Fruit fly (Drosophila melanogaster): Measurements from ENCODE around the gene hiw.

hiw gene

dm6 chrX:15022219-15022618, 41.0 kb downstream of the hiw start (continued):
- TF ChIP-seq CG34376 (GFP tag; optimal IDR thresholded peaks at IDR 0.05), result peak; percentile 59
- TF ChIP-seq vnd (GFP tag; IDR thresholded peaks at IDR 0.05; ENCODE audit: partially characterized antibody), result no peak
- no peak for TF ChIP-seq Dp (GFP tag; optimal IDR thresholded peaks at IDR 0.05)
- peak; percentile 79 for TF ChIP-seq tin (GFP tag; optimal IDR thresholded peaks at IDR 0.05)
- peak; percentile 73 for TF ChIP-seq Bdp1 (GFP tag; optimal IDR thresholded peaks at IDR 0.05)
- TF ChIP-seq Asciz (GFP tag; optimal IDR thresholded peaks at IDR 0.05), result peak; percentile 86
- peak in 1 of 2 experiments; percentile 92 for TF ChIP-seq bsh (GFP tag; optimal IDR thresholded peaks at IDR 0.05)
- peak; percentile 83 for TF ChIP-seq D19A (tag; optimal IDR thresholded peaks at IDR 0.05)
- TF ChIP-seq CG3726 (GFP tag; IDR thresholded peaks at IDR 0.05), result peak; percentile 60; the same call in 1 of the 3 replicates
- TF ChIP-seq cwo (GFP tag; optimal IDR thresholded peaks at IDR 0.05), result peak; percentile 80
- peak; percentile 61 for TF ChIP-seq Ravus (GFP tag; IDR thresholded peaks at IDR 0.05)
- peak; percentile 87 for TF ChIP-seq jumu (GFP tag; optimal IDR thresholded peaks at IDR 0.05)
- TF ChIP-seq cg (GFP tag; optimal IDR thresholded peaks at IDR 0.05), result no peak
- peak; percentile 81 for TF ChIP-seq wdn (GFP tag; IDR thresholded peaks at IDR 0.05)
- peak; percentile 82 for TF ChIP-seq vvl (GFP tag; IDR thresholded peaks at IDR 0.05)
- TF ChIP-seq unpg (GFP tag; optimal IDR thresholded peaks at IDR 0.05), result peak; percentile 89
- TF ChIP-seq CG4730 (GFP tag; IDR thresholded peaks at IDR 0.05), result peak; percentile 46
- peak; percentile 56 for TF ChIP-seq ac (GFP tag; optimal IDR thresholded peaks at IDR 0.05)
- TF ChIP-seq CG4854 (GFP tag; optimal IDR thresholded peaks at IDR 0.05), result peak; percentile 71
- peak; percentile 61 for TF ChIP-seq HmgD (GFP tag; optimal IDR thresholded peaks at IDR 0.05)
- peak; percentile 63 for TF ChIP-seq CG17912 (GFP tag; optimal IDR thresholded peaks at IDR 0.05)
- peak; percentile 90 for TF ChIP-seq Atf6 (GFP tag; IDR thresholded peaks at IDR 0.05)
- peak; percentile 67 for TF ChIP-seq CG5953 (GFP tag; IDR thresholded peaks at IDR 0.05)
- TF ChIP-seq Oli (tag; optimal IDR thresholded peaks at IDR 0.05), result peak; percentile 88
- TF ChIP-seq ssp (GFP tag; IDR thresholded peaks at IDR 0.05), result peak; percentile 60
- TF ChIP-seq CG8944 (GFP tag; optimal IDR thresholded peaks at IDR 0.05), result peak; percentile 84
- TF ChIP-seq sens (GFP tag), result peak; percentile 98
- TF ChIP-seq CG18764 (GFP tag; optimal IDR thresholded peaks at IDR 0.05), result peak; percentile 79
- peak; percentile 58; the same call in 1 of the 2 replicates for TF ChIP-seq Taf1 (GFP tag; IDR thresholded peaks at IDR 0.05)
- peak; percentile 85 for TF ChIP-seq Xrp1 (GFP tag; IDR thresholded peaks at IDR 0.05)
- TF ChIP-seq CG8765 (GFP tag; IDR thresholded peaks at IDR 0.05), result peak; percentile 34; the same call in 1 of the 2 replicates
- peak; percentile 46 for TF ChIP-seq CG1832 (GFP tag; optimal IDR thresholded peaks at IDR 0.05)
- TF ChIP-seq Dbx (GFP tag; IDR thresholded peaks at IDR 0.05), result peak; percentile 84
- TF ChIP-seq Dll (GFP tag; IDR thresholded peaks at IDR 0.05; ENCODE audit: partially characterized antibody), result no peak
- TF ChIP-seq peb (GFP tag; IDR thresholded peaks at IDR 0.05), result peak; percentile 67
- TF ChIP-seq mirr (GFP tag; optimal IDR thresholded peaks at IDR 0.05), result peak; percentile 76
- peak; percentile 88 for TF ChIP-seq pb (GFP tag; optimal IDR thresholded peaks at IDR 0.05)
- peak; percentile 90 for TF ChIP-seq lab (GFP tag; optimal IDR thresholded peaks at IDR 0.05)
- peak; percentile 72 for TF ChIP-seq al (GFP tag; IDR thresholded peaks at IDR 0.05)
- peak; percentile 86 for TF ChIP-seq CG30403 (GFP tag; optimal IDR thresholded peaks at IDR 0.05)
- peak; percentile 90 for TF ChIP-seq CG17361 (GFP tag; IDR thresholded peaks at IDR 0.05)
- TF ChIP-seq CG11247 (GFP tag; IDR thresholded peaks at IDR 0.05), result peak; percentile 69
- peak; percentile 46 for TF ChIP-seq CG6765 (GFP tag; optimal IDR thresholded peaks at IDR 0.05)
- TF ChIP-seq trem (tag; optimal IDR thresholded peaks at IDR 0.05), result peak; percentile 80
- TF ChIP-seq CG3995 (GFP tag; optimal IDR thresholded peaks at IDR 0.05), result peak; percentile 12
- TF ChIP-seq CG14014 (GFP tag; IDR thresholded peaks at IDR 0.05), result peak; percentile 80
- TF ChIP-seq CG12659 (GFP tag; optimal IDR thresholded peaks at IDR 0.05), result peak; percentile 86
- TF ChIP-seq CG17328 (GFP tag; IDR thresholded peaks at IDR 0.05), result peak; percentile 90
- TF ChIP-seq Oaz (GFP tag; IDR thresholded peaks at IDR 0.05), result peak; percentile 52; the same call in 1 of the 2 replicates
- peak; percentile 71 for TF ChIP-seq schlank (tag; optimal IDR thresholded peaks at IDR 0.05)
- TF ChIP-seq Sry-δ (GFP tag; optimal IDR thresholded peaks at IDR 0.05), result peak; percentile 59
